Fruit fly (Drosophila melanogaster) whole organism, embryonic: ENCODE results near the gene mTTF.

Source experiments
- ATbp ChIP-seq: fragments of 200-800 bp; sonication (Bioruptor generic); optimal IDR thresholded peaks from 2 replicates; lab custom pipeline; 2017; ENCODE audit warnings: missing biosample characterization, mild to moderate bottlenecking, missing genetic modification characterization, missing genetic modification reagents
- Adf1 ChIP-seq: fragments of 200-800 bp; sonication (Bioruptor generic); IDR thresholded peaks from 2 replicates; pipeline ENCODE4 v1.3.6; 2022; ENCODE audit warnings: missing biosample characterization, missing genetic modification characterization
- CG10979 ChIP-seq: fragments of 200-800 bp; sonication (Bioruptor generic); optimal IDR thresholded peaks from 2 replicates; lab custom pipeline; 2018; ENCODE audit warnings: missing biosample characterization, mild to moderate bottlenecking, missing genetic modification characterization, moderate library complexity
- CG12219 ChIP-seq: fragments of 200-800 bp; sonication (Bioruptor generic); optimal IDR thresholded peaks from 3 replicates; lab custom pipeline; 2018; ENCODE audit warnings: missing biosample characterization, mild to moderate bottlenecking, missing genetic modification characterization
- CG1233 ChIP-seq: fragments of 200-800 bp; sonication (Bioruptor generic); optimal IDR thresholded peaks from 4 replicates; lab custom pipeline; 2018; ENCODE audit warnings: missing biosample characterization, mild to moderate bottlenecking, missing genetic modification characterization
- CG13424 ChIP-seq: fragments of 200-800 bp; sonication (Bioruptor generic); optimal IDR thresholded peaks from 2 replicates; lab custom pipeline; 2019; ENCODE audit warnings: missing biosample characterization, mild to moderate bottlenecking, missing genetic modification characterization, moderate library complexity
- CG13624 ChIP-seq: fragments of 200-800 bp; sonication (Bioruptor generic); optimal IDR thresholded peaks from 2 replicates; lab custom pipeline; 2016; ENCODE audit warnings: missing biosample characterization, missing genetic modification characterization
- CG1603 ChIP-seq: fragments of 200-800 bp; sonication (Bioruptor generic); optimal IDR thresholded peaks from 2 replicates; lab custom pipeline; 2019; ENCODE audit warnings: missing biosample characterization, mild to moderate bottlenecking, missing genetic modification characterization, moderate library complexity
- CG17328 ChIP-seq: fragments of 200-800 bp; sonication (Bioruptor generic); IDR thresholded peaks from 2 replicates; pipeline ENCODE4 v1.3.6; 2022; ENCODE audit warnings: missing biosample characterization, missing genetic modification characterization
- CG18011 ChIP-seq: fragments of 200-800 bp; sonication (Bioruptor generic); optimal IDR thresholded peaks from 2 replicates; lab custom pipeline; 2017; ENCODE audit warnings: missing biosample characterization, missing genetic modification characterization, mild to moderate bottlenecking, moderate library complexity, missing genotype
- CG1832 ChIP-seq: fragments of 200-800 bp; sonication (Bioruptor generic); optimal IDR thresholded peaks from 2 replicates; lab custom pipeline; 2017; ENCODE audit warnings: missing biosample characterization, mild to moderate bottlenecking, missing genetic modification characterization, inconsistent platforms
- CG18476 ChIP-seq: fragments of 200-800 bp; sonication (Bioruptor generic); optimal IDR thresholded peaks from 2 replicates; lab custom pipeline; 2016; ENCODE audit warnings: missing biosample characterization, mild to moderate bottlenecking, missing genetic modification characterization
- CG2875 ChIP-seq: fragments of 200-800 bp; sonication (Bioruptor generic); optimal IDR thresholded peaks from 2 replicates; lab custom pipeline; 2017; ENCODE audit warnings: missing biosample characterization, mild to moderate bottlenecking, missing genetic modification characterization, missing genetic modification reagents
- CG31388 ChIP-seq: fragments of 200-800 bp; sonication (Bioruptor generic); optimal IDR thresholded peaks from 2 replicates; lab custom pipeline; 2016; ENCODE audit warnings: missing biosample characterization, missing genetic modification characterization
- CG3995 ChIP-seq: fragments of 200-800 bp; sonication (Bioruptor generic); optimal IDR thresholded peaks from 3 replicates; lab custom pipeline; 2016; ENCODE audit warnings: missing biosample characterization, missing genetic modification characterization
- CG4282 ChIP-seq: fragments of 200-800 bp; sonication (Bioruptor generic); optimal IDR thresholded peaks from 2 replicates; lab custom pipeline; 2016; ENCODE audit warnings: missing biosample characterization, missing genetic modification characterization
- CG43689 ChIP-seq: fragments of 200-800 bp; sonication (Bioruptor generic); IDR thresholded peaks from 2 replicates; pipeline ENCODE4 v1.3.6; 2022; ENCODE audit warnings: missing biosample characterization, missing genetic modification characterization
- CG4404 ChIP-seq: fragments of 200-800 bp; sonication (Bioruptor generic); IDR thresholded peaks from 2 replicates; pipeline ENCODE4 v1.3.6; 2022; ENCODE audit warnings: missing biosample characterization, missing genetic modification characterization
- CG5180 ChIP-seq: fragments of 200-800 bp; sonication (Bioruptor generic); optimal IDR thresholded peaks from 3 replicates; lab custom pipeline; 2017; ENCODE audit warnings: missing biosample characterization, missing genetic modification characterization, mild to moderate bottlenecking, moderate library complexity, missing genetic modification reagents
- CG5245 ChIP-seq: fragments of 200-800 bp; sonication (Bioruptor generic); optimal IDR thresholded peaks from 3 replicates; lab custom pipeline; 2016; ENCODE audit warnings: missing biosample characterization, missing genetic modification characterization
- CG6272 ChIP-seq: fragments of 200-800 bp; sonication (Bioruptor generic); IDR thresholded peaks from 2 replicates; pipeline ENCODE4 v1.3.6; 2022; ENCODE audit warnings: missing biosample characterization, missing genetic modification characterization
- CG8944 ChIP-seq: fragments of 200-800 bp; sonication (Bioruptor generic); optimal IDR thresholded peaks from 3 replicates; lab custom pipeline; 2016; ENCODE audit warnings: missing biosample characterization, missing genetic modification characterization
- Chrac-16 ChIP-seq: fragments of 200-800 bp; sonication (Bioruptor generic); optimal IDR thresholded peaks from 3 replicates; lab custom pipeline; 2016; ENCODE audit warnings: missing biosample characterization, missing genetic modification characterization
- Eip74EF ChIP-seq, 2 experiments: fragments of 200-800 bp in 1 of 2; fragments of >200 bp in 1 of 2; sonication (Bioruptor generic) in 1 of 2; optimal IDR thresholded peaks; 2 replicates each; lab custom pipeline; 2017 to 2019; ENCODE audit warnings: missing biosample characterization in 2 of 2, missing genetic modification characterization in 2 of 2, mild to moderate bottlenecking in 1 of 2, moderate library complexity in 1 of 2
- H15 ChIP-seq: fragments of 200-800 bp; sonication (Bioruptor generic); IDR thresholded peaks from 3 replicates; pipeline ENCODE4 v1.3.6; 2022; ENCODE audit warnings: missing biosample characterization, missing genetic modification characterization
- HHEX ChIP-seq: fragments of 200-800 bp; sonication (Bioruptor generic); optimal IDR thresholded peaks from 3 replicates; lab custom pipeline; 2017; ENCODE audit warnings: missing biosample characterization, mild to moderate bottlenecking, missing genetic modification characterization, missing genetic modification reagents
- Hand ChIP-seq: fragments of 200-800 bp; sonication (Bioruptor generic); optimal IDR thresholded peaks from 2 replicates; lab custom pipeline; 2017; ENCODE audit warnings: mild to moderate bottlenecking, missing biosample characterization, missing genetic modification reagents, missing genetic modification characterization
- Ravus ChIP-seq: fragments of 200-800 bp; sonication (Bioruptor generic); IDR thresholded peaks from 2 replicates; pipeline ENCODE4 v1.3.6; 2022; ENCODE audit warnings: missing biosample characterization, missing genetic modification characterization
- Rfx ChIP-seq: fragments of 200-800 bp; sonication (Bioruptor generic); IDR thresholded peaks from 2 replicates; pipeline ENCODE4 v1.3.6; 2022; ENCODE audit warnings: missing biosample characterization, missing genetic modification characterization
- Sox102F ChIP-seq: fragments of 200-800 bp; sonication (Bioruptor generic); optimal IDR thresholded peaks from 2 replicates; lab custom pipeline; 2018; ENCODE audit warnings: missing biosample characterization, mild to moderate bottlenecking, missing genetic modification characterization, moderate library complexity
- Stat92E ChIP-seq, 3 experiments: fragments of >200 bp in 2 of 3; fragments of 200-800 bp in 1 of 3; sonication (Bioruptor generic) in 1 of 3; optimal IDR thresholded peaks; 2 replicates each; lab custom pipeline; 2017 to 2019; ENCODE audit warnings: missing biosample characterization in 3 of 3, missing genetic modification characterization in 3 of 3, mild to moderate bottlenecking in 1 of 3, moderate library complexity in 1 of 3
- Xrp1 ChIP-seq: fragments of 200-800 bp; sonication (Bioruptor generic); IDR thresholded peaks from 2 replicates; pipeline ENCODE4 v1.3.6; 2022; ENCODE audit warnings: missing biosample characterization, missing genetic modification characterization
- bsh ChIP-seq, 2 experiments: fragments of 200-800 bp; sonication (Bioruptor generic); optimal IDR thresholded peaks; 2 replicates each; lab custom pipeline; 2017 to 2018; ENCODE audit warnings: mild to moderate bottlenecking in 2 of 2, missing biosample characterization in 2 of 2, missing genetic modification characterization in 2 of 2, moderate library complexity in 1 of 2
- caup ChIP-seq: fragments of 200-800 bp; sonication (Bioruptor generic); optimal IDR thresholded peaks from 3 replicates; lab custom pipeline; 2017; ENCODE audit warnings: missing biosample characterization, mild to moderate bottlenecking, missing genetic modification characterization, moderate library complexity; ENCODE audit not compliant: severe bottlenecking
- chinmo ChIP-seq: fragments of 200-800 bp; sonication (Bioruptor generic); IDR thresholded peaks from 4 replicates; pipeline ENCODE4 v1.3.6; 2022; ENCODE audit warnings: missing biosample characterization, missing genetic modification characterization; ENCODE audit not compliant: partially characterized antibody
- cwo ChIP-seq: fragments of 200-800 bp; sonication (Bioruptor generic); optimal IDR thresholded peaks from 3 replicates; lab custom pipeline; 2017; ENCODE audit warnings: missing biosample characterization, missing genetic modification characterization, mild to moderate bottlenecking, moderate library complexity, missing genetic modification reagents
- dmrt99B ChIP-seq: fragments of 200-800 bp; sonication (Bioruptor generic); optimal IDR thresholded peaks from 2 replicates; lab custom pipeline; 2018; ENCODE audit warnings: missing biosample characterization, mild to moderate bottlenecking, missing genetic modification characterization, moderate library complexity
- fd96Cb ChIP-seq: fragments of 200-800 bp; sonication (Bioruptor generic); optimal IDR thresholded peaks from 2 replicates; lab custom pipeline; 2018; ENCODE audit warnings: missing biosample characterization, mild to moderate bottlenecking, missing genetic modification characterization, moderate library complexity
- luna ChIP-seq: fragments of 200-800 bp; sonication (Bioruptor generic); optimal IDR thresholded peaks from 2 replicates; lab custom pipeline; 2016; ENCODE audit warnings: missing biosample characterization, missing genetic modification characterization
- mld ChIP-seq: fragments of 200-800 bp; sonication (Bioruptor generic); IDR thresholded peaks from 3 replicates; pipeline ENCODE4 v1.3.6; 2022; ENCODE audit warnings: missing biosample characterization, missing genetic modification characterization; ENCODE audit not compliant: partially characterized antibody
- nerfin-2 ChIP-seq: fragments of 200-800 bp; sonication (Bioruptor generic); IDR thresholded peaks from 2 replicates; pipeline ENCODE4 v1.3.6; 2022; ENCODE audit warnings: missing biosample characterization, missing genetic modification characterization; ENCODE audit not compliant: partially characterized antibody
- sd ChIP-seq: fragments of 200-800 bp; sonication (Bioruptor generic); optimal IDR thresholded peaks from 3 replicates; lab custom pipeline; 2018; ENCODE audit warnings: missing biosample characterization, mild to moderate bottlenecking, missing genetic modification characterization, moderate library complexity
- sens ChIP-seq: fragments of 200-800 bp; sonication (Bioruptor generic); peaks from one replicate; lab custom pipeline; 2016; ENCODE audit warnings: missing biosample characterization, missing genetic modification characterization
- tin ChIP-seq: fragments of 200-800 bp; sonication (Bioruptor generic); optimal IDR thresholded peaks from 3 replicates; lab custom pipeline; 2016; ENCODE audit warnings: missing biosample characterization, missing genetic modification characterization
- z ChIP-seq: fragments of 200-800 bp; sonication (Bioruptor generic); IDR thresholded peaks from 3 replicates; pipeline ENCODE4 v1.3.6; 2022; ENCODE audit warnings: missing biosample characterization, missing genetic modification characterization

mTTF gene

dm6 chr2L:14307516-14307915, 41.1 kb downstream of the mTTF start (continued):
- TF ChIP-seq CG1603 (tag; lab: Kevin White, UChicago) (peak; percentile 61), caup (GFP tag; lab: Kevin White, UChicago) (peak; percentile 10), bsh (GFP tag; optimal IDR thresholded peaks at IDR 0.05; lab: Kevin White, UChicago) (peak in 1 of 2 experiments; percentile 51), CG31388 (peak; percentile 6), CG43689 (GFP tag; lab: Robert Waterston, UW) (no peak), dmrt99B (tag; lab: Kevin White, UChicago) (peak; percentile 49), Sox102F (GFP tag; lab: Kevin White, UChicago) (peak; percentile 34), CG12219 (GFP tag; lab: Kevin White, UChicago) (peak; percentile 13)

dm6 chr2L:14302478-14302877, 46.1 kb downstream of the mTTF start:
- TF ChIP-seq sd (tag; lab: Kevin White, UChicago) (peak; percentile 65), ATbp (GFP tag; lab: Kevin White, UChicago) (peak; percentile 38), tin (no peak), Xrp1 (no peak), Hand (GFP tag; lab: Kevin White, UChicago) (no peak), HHEX (GFP tag; lab: Kevin White, UChicago) (no peak), CG1233 (GFP tag; lab: Kevin White, UChicago) (no peak), sens (GFP tag; lab: Kevin White, UChicago) (peak; percentile 66), CG6272 (GFP tag; lab: Robert Waterston, UW) (no peak), Stat92E (GFP tag; optimal IDR thresholded peaks at IDR 0.05; lab: Kevin White, UChicago) (no peak), cwo (GFP tag; lab: Kevin White, UChicago) (no peak), Ravus (no peak), CG8944 (GFP tag; lab: Kevin White, UChicago) (no peak), z (GFP tag; lab: Robert Waterston, UW) (0 out of 3 replicates have a peak, but pooled peaks have one; percentile 31)
- TF ChIP-seq, all 482 proteins: peak for 4

DNA sequence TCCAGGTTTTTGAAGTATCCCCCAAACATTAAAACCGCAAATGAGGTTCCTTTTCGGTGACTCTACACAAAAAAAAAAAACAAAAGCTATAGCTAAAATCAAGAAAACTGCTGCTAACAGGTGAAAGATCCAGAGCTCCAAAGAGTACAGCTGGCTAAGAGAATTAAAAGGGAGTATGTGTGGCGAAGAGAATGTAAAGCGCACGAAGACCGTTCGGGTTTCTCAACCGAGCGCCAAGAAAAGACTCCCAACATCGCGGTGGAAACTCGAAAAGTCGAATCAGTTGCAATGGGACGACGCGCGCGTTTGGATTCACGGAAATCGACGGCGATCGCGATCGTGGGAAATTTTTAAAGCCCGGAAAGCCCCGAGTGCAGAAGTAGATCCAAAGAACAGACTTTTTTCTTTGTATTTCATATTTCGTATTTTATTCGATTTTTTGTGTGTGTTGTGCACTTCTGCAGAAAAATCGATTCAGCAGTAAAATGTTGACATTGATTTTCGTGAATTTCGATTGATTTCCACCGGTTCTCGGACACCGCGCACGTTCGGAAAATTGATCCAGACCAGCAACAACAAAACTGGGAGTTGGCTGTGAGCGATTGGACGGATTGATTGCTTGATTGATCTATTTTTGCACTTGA, 47.8 kb downstream of the mTTF start:
- no peak for TF ChIP-seq luna (GFP tag; lab: Kevin White, UChicago)
- TF ChIP-seq CG5180 (GFP tag; lab: Kevin White, UChicago): peak; percentile 41
- peak; percentile 85; the same call in 2 of the 4 replicates for TF ChIP-seq chinmo (GFP tag; lab: Robert Waterston, UW)
- TF ChIP-seq CG13424 (tag; lab: Kevin White, UChicago): no peak
- TF ChIP-seq CG10979 (tag; lab: Kevin White, UChicago): no peak
- TF ChIP-seq CG31388: no peak
- TF ChIP-seq mld (GFP tag; lab: Robert Waterston, UW): no peak
- no peak for TF ChIP-seq H15 (GFP tag; lab: Robert Waterston, UW)
- TF ChIP-seq CG17328: no peak
- TF ChIP-seq Eip74EF (GFP tag; optimal IDR thresholded peaks at IDR 0.05; lab: Kevin White, UChicago): peak in 1 of 2 experiments; percentile 21
- TF ChIP-seq CG13624 (GFP tag; lab: Kevin White, UChicago): no peak
- TF ChIP-seq CG2875 (GFP tag; lab: Kevin White, UChicago): no peak
- no peak for TF ChIP-seq CG4282 (GFP tag; lab: Kevin White, UChicago)
- TF ChIP-seq Rfx (GFP tag; lab: Robert Waterston, UW): no peak
- TF ChIP-seq CG18476 (GFP tag; lab: Kevin White, UChicago): no peak
- TF ChIP-seq Adf1 (GFP tag; lab: Robert Waterston, UW): no peak
- no peak for TF ChIP-seq CG3995 (GFP tag; lab: Kevin White, UChicago)
- TF ChIP-seq CG1832 (GFP tag; lab: Kevin White, UChicago): no peak
- no peak for TF ChIP-seq Ravus
- no peak for TF ChIP-seq CG18011
- TF ChIP-seq nerfin-2 (GFP tag; lab: Robert Waterston, UW): no peak
- no peak for TF ChIP-seq Chrac-16 (GFP tag; lab: Kevin White, UChicago)
- no peak for TF ChIP-seq CG4404 (GFP tag; lab: Robert Waterston, UW)
- TF ChIP-seq fd96Cb (tag; lab: Kevin White, UChicago): no peak
- TF ChIP-seq CG5245 (GFP tag; lab: Kevin White, UChicago): no peak
